Fruit fly (Drosophila melanogaster) whole organism, embryonic: ENCODE measurements around the gene aru.

ENCODE experiments used
- Atf-2 ChIP-seq: fragments of 200-800 bp; sonication (Bioruptor generic); optimal IDR thresholded peaks from 2 replicates; lab custom pipeline; 2016; ENCODE audit warnings: missing biosample characterization, missing genetic modification characterization
- CG3726 ChIP-seq: fragments of 200-800 bp; sonication (Bioruptor generic); IDR thresholded peaks from 3 replicates; pipeline ENCODE4, ENCODE4 v1.3.6; 2022; ENCODE audit warnings: missing biosample characterization, missing genetic modification characterization
- CG4854 ChIP-seq: fragments of 200-800 bp; sonication (Bioruptor generic); optimal IDR thresholded peaks from 2 replicates; lab custom pipeline; 2016; ENCODE audit warnings: missing biosample characterization, missing genetic modification characterization, inconsistent platforms
- CG6854 ChIP-seq: fragments of 200-800 bp; sonication (Bioruptor generic); optimal IDR thresholded peaks from 3 replicates; lab custom pipeline; 2017; ENCODE audit warnings: missing biosample characterization, mild to moderate bottlenecking, missing genetic modification characterization
- CG7839 ChIP-seq: fragments of 200-800 bp; sonication (Bioruptor generic); optimal IDR thresholded peaks from 3 replicates; lab custom pipeline; 2018; ENCODE audit warnings: missing biosample characterization, mild to moderate bottlenecking, missing genetic modification characterization, moderate library complexity
- CoRest ChIP-seq: fragments of 200-800 bp; sonication (Bioruptor generic); optimal IDR thresholded peaks from 3 replicates; lab custom pipeline; 2018; ENCODE audit warnings: missing biosample characterization, mild to moderate bottlenecking, missing genetic modification characterization, moderate library complexity
- Fer1 ChIP-seq: fragments of 200-800 bp; sonication (Bioruptor generic); optimal IDR thresholded peaks from 2 replicates; lab custom pipeline; 2017; ENCODE audit warnings: missing biosample characterization, mild to moderate bottlenecking, missing genetic modification characterization
- Hand ChIP-seq: fragments of 200-800 bp; sonication (Bioruptor generic); optimal IDR thresholded peaks from 2 replicates; lab custom pipeline; 2017; ENCODE audit warnings: mild to moderate bottlenecking, missing biosample characterization, missing genetic modification reagents, missing genetic modification characterization
- Myb ChIP-seq: fragments of 200-800 bp; sonication (Bioruptor generic); optimal IDR thresholded peaks from 2 replicates; lab custom pipeline; 2016; ENCODE audit warnings: missing biosample characterization, missing genetic modification characterization
- Tbp ChIP-seq: fragments of >200 bp; optimal IDR thresholded peaks from 2 replicates; lab custom pipeline; 2018; ENCODE audit warnings: missing biosample characterization, missing genetic modification characterization
- Xrp1 ChIP-seq: fragments of 200-800 bp; sonication (Bioruptor generic); IDR thresholded peaks from 2 replicates; pipeline ENCODE4 v1.3.6; 2022; ENCODE audit warnings: missing biosample characterization, missing genetic modification characterization
- dimm ChIP-seq: fragments of 200-800 bp; sonication (Bioruptor generic); IDR thresholded peaks from 2 replicates; pipeline ENCODE4 v1.3.6; 2022; ENCODE audit warnings: missing biosample characterization, missing genetic modification characterization
- ham ChIP-seq: fragments of 200-800 bp; sonication (Bioruptor generic); IDR thresholded peaks from 2 replicates; pipeline ENCODE4 v1.3.6; 2022; ENCODE audit warnings: missing biosample characterization, missing genetic modification characterization
- her ChIP-seq: fragments of 200-800 bp; sonication (Bioruptor generic); optimal IDR thresholded peaks from 2 replicates; lab custom pipeline; 2016; ENCODE audit warnings: missing biosample characterization, missing genetic modification characterization

DNA sequence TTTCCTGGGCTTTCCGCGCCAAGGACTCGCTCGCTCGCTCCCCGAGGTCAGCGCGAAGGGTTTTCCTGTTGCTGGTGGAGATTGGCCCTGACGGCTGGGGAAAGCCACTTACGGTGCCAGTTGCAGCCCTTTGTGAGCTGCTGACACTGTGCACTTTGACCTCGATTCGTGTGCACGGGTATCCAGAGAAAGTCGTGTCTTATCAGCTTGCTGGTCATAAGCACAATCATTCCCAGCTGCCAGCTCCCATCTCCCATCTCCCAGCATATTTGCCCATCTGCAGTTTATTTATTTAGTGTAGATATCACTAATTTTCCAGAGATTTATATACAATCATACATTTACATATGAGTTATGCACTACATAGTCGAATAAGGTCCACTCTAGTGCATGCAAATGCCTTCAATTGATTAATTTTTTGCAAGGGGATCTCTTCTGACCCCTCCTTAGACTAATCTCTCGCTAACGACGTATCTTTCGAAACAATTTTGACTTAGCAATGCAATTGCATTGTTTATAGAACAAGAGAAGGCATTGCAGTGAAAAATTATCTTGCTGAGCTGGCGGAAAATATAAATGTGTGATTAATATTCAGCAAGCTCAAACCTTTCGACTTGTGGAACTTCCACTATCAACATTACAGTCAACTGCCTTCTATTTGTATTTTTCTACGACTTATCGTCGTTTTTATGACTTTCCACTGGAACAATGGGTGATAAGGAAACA is 46.0 kb downstream of the aru start:
- no peak for TF ChIP-seq Fer1 (GFP tag; lab: Kevin White, UChicago)
- TF ChIP-seq Myb: no peak
- TF ChIP-seq Hand (GFP tag; lab: Kevin White, UChicago): no peak
- TF ChIP-seq dimm (GFP tag; lab: Robert Waterston, UW): no peak
- TF ChIP-seq Tbp (GFP tag; lab: Kevin White, UChicago): no peak
- TF ChIP-seq ham: no peak
- TF ChIP-seq her (GFP tag; lab: Kevin White, UChicago): no peak
- no peak for TF ChIP-seq CG3726 (GFP tag; lab: Robert Waterston, UW)
- no peak for TF ChIP-seq CG7839 (tag; lab: Kevin White, UChicago)
- TF ChIP-seq CG4854 (GFP tag; lab: Kevin White, UChicago): no peak
- no peak for TF ChIP-seq Xrp1
- no peak for TF ChIP-seq CG6854
- TF ChIP-seq Atf-2 (GFP tag; lab: Kevin White, UChicago): no peak
- no peak for TF ChIP-seq CoRest (tag; lab: Kevin White, UChicago)
